Fruit fly (Drosophila melanogaster): ENCODE measurements around the gene hth.

- TF ChIP-seq usp (GFP tag; optimal IDR thresholded peaks at IDR 0.05) (no peak), pan (optimal IDR thresholded peaks at IDR 0.05) (no peak)
Observed at dm6 chr3R:10687312-10687711, 47.9 kb upstream of the hth start.
